Fruit fly (Drosophila melanogaster) Kc167 (cell line): ENCODE results near the gene CG14893.

Experiments
- Myc ChIP-seq: fragments of >200 bp; optimal IDR thresholded peaks from 2 replicates; lab custom pipeline; 2017; ENCODE audit warnings: missing external identifiers
- h ChIP-seq: fragments of >200 bp; optimal IDR thresholded peaks from 3 replicates; lab custom pipeline; 2018; ENCODE audit warnings: missing external identifiers
- psq ChIP-seq: fragments of >200 bp; optimal IDR thresholded peaks from 2 replicates; lab custom pipeline; 2017; ENCODE audit warnings: missing external identifiers

dm6 chr3R:16624371-16624749 lies 3.8 kb downstream of the CG14893 start, which contains the start of gene Ccdc114:
- no peak for TF ChIP-seq h (lab: Kevin White, UChicago)
- no peak for TF ChIP-seq Myc (lab: Kevin White, UChicago)
- no peak for TF ChIP-seq psq
